Worm (Caenorhabditis elegans): Measurements from ENCODE around the gene srp-2.

Gene srp-2

ce11 chrV:728822-729493, 33.5 kb upstream of the srp-2 start (continued):
- TF ChIP-seq mml-1 (tag; optimal IDR thresholded peaks at IDR 0.05) (no peak), tbx-2 (tag; optimal IDR thresholded peaks at IDR 0.05) (no peak), egl-5 (tag; optimal IDR thresholded peaks at IDR 0.05) (peak; percentile 31), skn-1 (tag; optimal IDR thresholded peaks at IDR 0.05) (no peak), daf-12 (tag; optimal IDR thresholded peaks at IDR 0.05) (no peak), ztf-4 (tag; optimal IDR thresholded peaks at IDR 0.05) (no peak), lin-15B (tag; optimal IDR thresholded peaks at IDR 0.05) (no peak), ceh-16 (tag; optimal IDR thresholded peaks at IDR 0.05) (no peak), pha-4 (tag; optimal IDR thresholded peaks at IDR 0.05) (peak; percentile 53), fkh-10 (GFP tag; optimal IDR thresholded peaks at IDR 0.05) (no peak), nfya-1 (tag; optimal IDR thresholded peaks at IDR 0.05; ENCODE audit: insufficient read depth) (peak; percentile 49), zag-1 (tag; optimal IDR thresholded peaks at IDR 0.05) (no peak)

- TF ChIP-seq nhr-43 (tag; optimal IDR thresholded peaks at IDR 0.05; ENCODE audit: poor library complexity, severe bottlenecking) (peak; percentile 85), zag-1 (tag; optimal IDR thresholded peaks at IDR 0.05) (no peak), ama-1 (optimal IDR thresholded peaks at IDR 0.05) (peak; percentile 87), nfya-1 (tag; optimal IDR thresholded peaks at IDR 0.05; ENCODE audit: insufficient read depth) (peak; percentile 49), pqm-1 (tag; optimal IDR thresholded peaks at IDR 0.05) (peak; percentile 87), elt-3 (tag; optimal IDR thresholded peaks at IDR 0.05) (no peak), lsy-12 (tag; optimal IDR thresholded peaks at IDR 0.05) (peak; percentile 44), jun-1 (tag; optimal IDR thresholded peaks at IDR 0.05) (peak; percentile 67), pha-4 (tag; optimal IDR thresholded peaks at IDR 0.05) (peak; percentile 86), nhr-67 (tag; optimal IDR thresholded peaks at IDR 0.05) (no peak), nhr-28 (tag; optimal IDR thresholded peaks at IDR 0.05) (no peak), nhr-25 (tag; optimal IDR thresholded peaks at IDR 0.05) (peak; percentile 16), elt-2 (tag; optimal IDR thresholded peaks at IDR 0.05) (peak; percentile 92)
Observed at ce11 chrV:730216-730615, 32.2 kb upstream of the srp-2 start.

ce11 chrV:731330-731729, 31.1 kb upstream of the srp-2 start:
- TF ChIP-seq ceh-28 (tag; optimal IDR thresholded peaks at IDR 0.05) (peak; percentile 62), fos-1 (tag; optimal IDR thresholded peaks at IDR 0.05) (no peak), nhr-237 (tag; optimal IDR thresholded peaks at IDR 0.05) (no peak), elt-2 (tag; optimal IDR thresholded peaks at IDR 0.05) (peak; percentile 99), egl-27 (tag; optimal IDR thresholded peaks at IDR 0.05) (peak; percentile 44), ztf-11 (tag; optimal IDR thresholded peaks at IDR 0.05) (no peak), jun-1 (tag; optimal IDR thresholded peaks at IDR 0.05) (peak; percentile 97), lin-15B (tag; optimal IDR thresholded peaks at IDR 0.05) (peak; percentile 46), unc-62 (GFP tag; optimal IDR thresholded peaks at IDR 0.05) (peak; percentile 74), ama-1 (optimal IDR thresholded peaks at IDR 0.05) (peak; percentile 81), skn-1 (tag; optimal IDR thresholded peaks at IDR 0.05) (peak; percentile 55), lsy-12 (tag; optimal IDR thresholded peaks at IDR 0.05) (peak; percentile 77), tbx-2 (tag; optimal IDR thresholded peaks at IDR 0.05) (peak; percentile 65), ceh-16 (tag; optimal IDR thresholded peaks at IDR 0.05) (no peak), nhr-76 (tag; optimal IDR thresholded peaks at IDR 0.05) (no peak), nhr-12 (tag; optimal IDR thresholded peaks at IDR 0.05) (no peak), nhr-28 (tag; optimal IDR thresholded peaks at IDR 0.05) (peak; percentile 53), nhr-11 (tag; optimal IDR thresholded peaks at IDR 0.05) (peak; percentile 85), elt-3 (tag; optimal IDR thresholded peaks at IDR 0.05) (peak; percentile 32 to 47 (median 37)), R02D3.7 (tag; optimal IDR thresholded peaks at IDR 0.05) (peak; percentile 32), ZK546.5 (tag; optimal IDR thresholded peaks at IDR 0.05) (no peak), pha-4 (tag; optimal IDR thresholded peaks at IDR 0.05) (peak; percentile 92), pqm-1 (tag; optimal IDR thresholded peaks at IDR 0.05) (peak; percentile 98), nhr-25 (tag; optimal IDR thresholded peaks at IDR 0.05) (peak; percentile 74), lin-39 (tag; optimal IDR thresholded peaks at IDR 0.05) (peak; percentile 90), nfya-1 (tag; optimal IDR thresholded peaks at IDR 0.05; ENCODE audit: insufficient read depth) (peak; percentile 74), nhr-43 (tag; optimal IDR thresholded peaks at IDR 0.05; ENCODE audit: poor library complexity, severe bottlenecking) (peak; percentile 94), nhr-23 (tag; optimal IDR thresholded peaks at IDR 0.05) (peak; percentile 80), mdl-1 (tag; optimal IDR thresholded peaks at IDR 0.05) (peak; percentile 96), zag-1 (tag; optimal IDR thresholded peaks at IDR 0.05) (no peak), ceh-82 (tag; optimal IDR thresholded peaks at IDR 0.05) (no peak)
